Worm (Caenorhabditis elegans) whole organism, L4/young adult: ENCODE results near the gene aqp-11.

Experiments used
- W03F9.2 ChIP-seq: fragments of 150-350 bp; optimal IDR thresholded peaks from 2 replicates; lab custom pipeline; 2014; ENCODE audit warnings: missing biosample characterization, missing genetic modification characterization
- dao-5 ChIP-seq: sonication (generic microtip); optimal IDR thresholded peaks from 2 replicates; lab custom pipeline; 2016; ENCODE audit warnings: missing genotype, missing genetic modification characterization, moderate library complexity, missing compliant biosample characterization
- him-1 ChIP-seq: sonication (generic microtip); optimal IDR thresholded peaks from 2 replicates; lab custom pipeline; 2016; ENCODE audit warnings: missing genotype, missing genetic modification reagents, missing genetic modification characterization, missing compliant biosample characterization

ce11 chrIII:13641588-13641987 lies 31.5 kb upstream of the aqp-11 start, which contains the start of gene acbp-5:
- TF ChIP-seq W03F9.2 (no peak), him-1 (tag; lab: Kevin White, UChicago) (no peak), dao-5 (tag; lab: Kevin White, UChicago) (no peak)
